Fruit fly (Drosophila melanogaster): ENCODE results near the gene CG31323.

The CG31323 gene

DNA sequence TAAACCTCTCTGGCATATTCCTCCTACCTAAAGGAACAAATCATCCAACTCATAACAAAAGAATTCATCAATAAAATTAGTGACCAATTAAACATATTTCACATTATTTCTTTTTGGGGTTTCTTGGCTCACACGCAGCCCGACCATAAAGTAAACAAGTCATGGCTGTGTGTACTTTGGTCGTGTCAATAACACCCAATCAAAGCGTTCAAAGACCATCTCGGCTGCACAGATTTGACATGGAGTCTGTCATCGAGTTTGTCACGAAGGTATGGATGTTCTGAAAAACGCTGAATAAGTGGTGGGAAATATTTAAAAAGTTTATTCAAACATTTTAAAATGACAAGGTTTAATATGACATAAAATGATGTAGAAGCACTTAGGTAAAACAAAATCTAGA lies 40.1 kb upstream of the CG31323 start (continued):
- TF ChIP-seq CG12299 (tag; optimal IDR thresholded peaks at IDR 0.05) = peak; percentile 34
- peak; percentile 22; the same call in 1 of the 2 replicates for TF ChIP-seq E2f2 (GFP tag; IDR thresholded peaks at IDR 0.05)
- TF ChIP-seq CG1529 (GFP tag; optimal IDR thresholded peaks at IDR 0.05) = peak; percentile 41
- no peak for TF ChIP-seq ranshi (GFP tag; IDR thresholded peaks at IDR 0.05)
- TF ChIP-seq sqz (GFP tag; optimal IDR thresholded peaks at IDR 0.05) = peak; percentile 34
- TF ChIP-seq nmo (GFP tag; optimal IDR thresholded peaks at IDR 0.05) = peak; percentile 8
- TF ChIP-seq Blimp-1 (GFP tag; optimal IDR thresholded peaks at IDR 0.05) = peak; percentile 51
- TF ChIP-seq kay (GFP tag; optimal IDR thresholded peaks at IDR 0.05) = no peak
- TF ChIP-seq peb (GFP tag; IDR thresholded peaks at IDR 0.05) = no peak
- TF ChIP-seq sob (GFP tag; IDR thresholded peaks at IDR 0.05) = peak; percentile 50; the same call in 1 of the 2 replicates
- TF ChIP-seq prd (optimal IDR thresholded peaks at IDR 0.05) = no peak
- TF ChIP-seq prd (GFP tag; IDR thresholded peaks at IDR 0.05) = 0 out of 3 replicates have a peak, but pooled peaks have one; percentile 44
- peak; percentile 64 for TF ChIP-seq tio (GFP tag; optimal IDR thresholded peaks at IDR 0.05)
- TF ChIP-seq CG4820 (GFP tag; optimal IDR thresholded peaks at IDR 0.05) = peak; percentile 13
- TF ChIP-seq caup (GFP tag; optimal IDR thresholded peaks at IDR 0.05; ENCODE audit: severe bottlenecking) = peak; percentile 49
- no peak for TF ChIP-seq trem (tag; optimal IDR thresholded peaks at IDR 0.05)
- TF ChIP-seq zen2 (GFP tag; IDR thresholded peaks at IDR 0.05; ENCODE audit: partially characterized antibody) = no peak
- peak; percentile 53 for TF ChIP-seq fd3F (GFP tag; optimal IDR thresholded peaks at IDR 0.05)
- TF ChIP-seq dmrt99B (tag; optimal IDR thresholded peaks at IDR 0.05) = peak; percentile 64
- TF ChIP-seq Neu2 (GFP tag; optimal IDR thresholded peaks at IDR 0.05; ENCODE audit: borderline replicate concordance) = no peak
- no peak for TF ChIP-seq D (optimal IDR thresholded peaks at IDR 0.05)
- TF ChIP-seq D (GFP tag; optimal IDR thresholded peaks at IDR 0.05) = peak; percentile 18
- peak; percentile 34 for TF ChIP-seq CG4328 (GFP tag; optimal IDR thresholded peaks at IDR 0.05)
- TF ChIP-seq HLHmδ (GFP tag; optimal IDR thresholded peaks at IDR 0.05) = peak; percentile 69
- TF ChIP-seq pb (GFP tag; optimal IDR thresholded peaks at IDR 0.05) = no peak
- TF ChIP-seq tap (tag; optimal IDR thresholded peaks at IDR 0.05) = peak; percentile 16
- TF ChIP-seq Eip74EF (GFP tag; optimal IDR thresholded peaks at IDR 0.05) = no peak
- TF ChIP-seq CG1647 (GFP tag; optimal IDR thresholded peaks at IDR 0.05) = peak; percentile 22
- TF ChIP-seq HLH3B (GFP tag; IDR thresholded peaks at IDR 0.05) = peak; percentile 48; the same call in 1 of the 2 replicates
- TF ChIP-seq psq (GFP tag; optimal IDR thresholded peaks at IDR 0.05) = no peak
- TF ChIP-seq CG4707 (GFP tag; optimal IDR thresholded peaks at IDR 0.05) = peak; percentile 16
- peak; percentile 26 for TF ChIP-seq CoRest (tag; optimal IDR thresholded peaks at IDR 0.05)
- peak; percentile 68 for TF ChIP-seq ci (GFP tag; IDR thresholded peaks at IDR 0.05)
- peak; percentile 31; the same call in 1 of the 2 replicates for TF ChIP-seq CG9932 (GFP tag; IDR thresholded peaks at IDR 0.05)
- TF ChIP-seq CG13424 (tag; optimal IDR thresholded peaks at IDR 0.05) = peak; percentile 53
- TF ChIP-seq Ets97D (GFP tag; optimal IDR thresholded peaks at IDR 0.05) = peak; percentile 6
- no peak for TF ChIP-seq slp2 (GFP tag; optimal IDR thresholded peaks at IDR 0.05)
- peak; percentile 35 for TF ChIP-seq CG18764 (GFP tag; optimal IDR thresholded peaks at IDR 0.05)
- TF ChIP-seq fd96Cb (tag; optimal IDR thresholded peaks at IDR 0.05) = peak; percentile 27
- peak; percentile 54; the same call in 1 of the 3 replicates for TF ChIP-seq sr (GFP tag; IDR thresholded peaks at IDR 0.05)
- no peak for TF ChIP-seq Meics (GFP tag; optimal IDR thresholded peaks at IDR 0.05)
- peak; percentile 85 for TF ChIP-seq Med (GFP tag)
- TF ChIP-seq Rfx (GFP tag; IDR thresholded peaks at IDR 0.05) = peak; percentile 46; the same call in 1 of the 2 replicates
- TF ChIP-seq HHEX (GFP tag; optimal IDR thresholded peaks at IDR 0.05) = peak; percentile 47
- TF ChIP-seq YL-1 (GFP tag; optimal IDR thresholded peaks at IDR 0.05) = peak; percentile 32
- TF ChIP-seq Sox102F (GFP tag; optimal IDR thresholded peaks at IDR 0.05) = peak; percentile 46
- TF ChIP-seq CG3163 (GFP tag; optimal IDR thresholded peaks at IDR 0.05) = no peak
- 0 out of 2 replicates have a peak, but pooled peaks have one; percentile 21 for TF ChIP-seq dimm (GFP tag; IDR thresholded peaks at IDR 0.05)
- TF ChIP-seq Antp (GFP tag; optimal IDR thresholded peaks at IDR 0.05) = no peak
- TF ChIP-seq CG3281 (GFP tag; optimal IDR thresholded peaks at IDR 0.05) = peak; percentile 20
- peak; percentile 59; the same call in 1 of the 3 replicates for TF ChIP-seq so (GFP tag; IDR thresholded peaks at IDR 0.05)
